Worm (Caenorhabditis elegans): ENCODE measurements around the gene K04B12.2.

K04B12.2 gene

DNA sequence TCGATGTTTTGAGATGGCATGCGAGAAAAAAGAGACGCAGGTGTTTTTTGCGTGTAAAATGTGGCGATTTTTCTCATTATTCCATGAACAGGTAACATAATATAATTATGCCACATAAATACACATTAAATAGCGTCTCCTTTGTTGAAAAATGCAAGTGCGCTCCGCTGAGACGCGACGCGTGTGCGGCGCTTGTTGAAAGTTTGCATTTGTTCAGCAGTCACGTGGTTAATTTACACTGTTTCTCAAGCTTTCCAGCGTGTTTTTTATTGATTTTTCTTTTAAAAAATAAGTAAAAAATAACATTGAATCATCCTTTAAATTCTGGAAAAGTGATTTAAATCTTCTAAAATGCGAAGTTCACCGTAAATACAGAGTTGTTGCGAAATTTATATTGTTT, 38.2 kb downstream of the K04B12.2 start (continued):
- TF ChIP-seq daf-19 (GFP tag; conservative IDR thresholded peaks at IDR 0.05) (no peak), pqm-1 (tag; optimal IDR thresholded peaks at IDR 0.05) (no peak), F49E8.2 (tag; optimal IDR thresholded peaks at IDR 0.05; ENCODE audit: borderline replicate concordance) (no peak), madf-5 (GFP tag; IDR thresholded peaks at IDR 0.05) (no peak), attf-4 (tag; optimal IDR thresholded peaks at IDR 0.05) (no peak), daf-8 (GFP tag; IDR thresholded peaks at IDR 0.05) (no peak), skn-1 (tag; optimal IDR thresholded peaks at IDR 0.05) (no peak), zfp-2 (tag; optimal IDR thresholded peaks at IDR 0.05) (no peak), Y75B8A.6 (GFP tag; IDR thresholded peaks at IDR 0.05) (no peak), ceh-32 (tag; optimal IDR thresholded peaks at IDR 0.05; ENCODE audit: poor library complexity) (no peak), tra-1 (GFP tag; IDR thresholded peaks at IDR 0.05) (no peak), ztf-11 (tag; optimal IDR thresholded peaks at IDR 0.05) (no peak), ceh-82 (tag; optimal IDR thresholded peaks at IDR 0.05) (no peak), aha-1 (tag) (peak; percentile 97), lin-13 (GFP tag; optimal IDR thresholded peaks at IDR 0.05) (peak; percentile 65), nhr-6 (tag; optimal IDR thresholded peaks at IDR 0.05) (peak; percentile 85), snpc-4 (tag; optimal IDR thresholded peaks at IDR 0.05) (no peak), T26A8.4 (GFP tag; IDR thresholded peaks at IDR 0.05) (peak; percentile 50), hlh-11 (tag; optimal IDR thresholded peaks at IDR 0.05) (peak; percentile 82), dmd-8 (GFP tag; IDR thresholded peaks at IDR 0.05) (no peak), dpl-1 (GFP tag; optimal IDR thresholded peaks at IDR 0.05) (peak; percentile 83), Y105C5A.15 (GFP tag; IDR thresholded peaks at IDR 0.05) (no peak), egl-27 (tag; optimal IDR thresholded peaks at IDR 0.05) (no peak), nhr-237 (tag; optimal IDR thresholded peaks at IDR 0.05) (no peak), mxl-3 (GFP tag; optimal IDR thresholded peaks at IDR 0.05) (peak; percentile 87), rbr-2 (tag; optimal IDR thresholded peaks at IDR 0.05) (peak; percentile 77), mes-2 (tag; optimal IDR thresholded peaks at IDR 0.05; ENCODE audit: poor library complexity, severe bottlenecking) (peak; percentile 99), spr-1 (tag; optimal IDR thresholded peaks at IDR 0.05) (no peak), nhr-28 (tag; optimal IDR thresholded peaks at IDR 0.05) (peak; percentile 86), R02D3.7 (tag; optimal IDR thresholded peaks at IDR 0.05) (peak; percentile 8), nhr-102 (tag; optimal IDR thresholded peaks at IDR 0.05) (peak; percentile 56), zip-2 (tag; optimal IDR thresholded peaks at IDR 0.05) (no peak), nhr-42 (GFP tag; IDR thresholded peaks at IDR 0.05) (peak; percentile 54; the same call in 1 of the 2 replicates), vab-7 (GFP tag; IDR thresholded peaks at IDR 0.05) (no peak), ctbp-1 (GFP tag; IDR thresholded peaks at IDR 0.05) (no peak), ceh-44 (GFP tag; IDR thresholded peaks at IDR 0.05) (no peak), F26F4.8 (GFP tag; conservative IDR thresholded peaks at IDR 0.05) (no peak), Y48G9A.11 (GFP tag; IDR thresholded peaks at IDR 0.05) (no peak), daf-12 (tag; optimal IDR thresholded peaks at IDR 0.05) (no peak), lsy-2 (tag; optimal IDR thresholded peaks at IDR 0.05) (peak; percentile 47 to 94), cey-2 (tag; optimal IDR thresholded peaks at IDR 0.05; ENCODE audit: borderline replicate concordance, insufficient read depth) (no peak), mxl-2 (GFP tag; conservative IDR thresholded peaks at IDR 0.05) (no peak), fkh-10 (GFP tag; optimal IDR thresholded peaks at IDR 0.05) (peak; percentile 48), lin-29 (GFP tag; IDR thresholded peaks at IDR 0.05) (no peak), aly-2 (tag; optimal IDR thresholded peaks at IDR 0.05) (no peak), zag-1 (tag; optimal IDR thresholded peaks at IDR 0.05) (no peak), ama-1 (optimal IDR thresholded peaks at IDR 0.05) (peak; percentile 39), lin-15B (tag; optimal IDR thresholded peaks at IDR 0.05) (peak; percentile 51), mep-1 (tag; optimal IDR thresholded peaks at IDR 0.05) (peak; percentile 91), ces-1 (GFP tag; optimal IDR thresholded peaks at IDR 0.05) (peak; percentile 55), saeg-2 (GFP tag; IDR thresholded peaks at IDR 0.05) (no peak), nhr-10 (tag; optimal IDR thresholded peaks at IDR 0.05) (no peak), hif-1 (tag; optimal IDR thresholded peaks at IDR 0.05) (peak in 1 of 2 experiments; percentile 82)
